Fruit fly (Drosophila melanogaster) whole organism, embryonic: ENCODE results near the gene CG14352.

ENCODE experiments used
- CG10267 ChIP-seq: fragments of 200-800 bp; sonication (Bioruptor generic); optimal IDR thresholded peaks from 2 replicates; lab custom pipeline; 2018; ENCODE audit warnings: missing biosample characterization, mild to moderate bottlenecking, missing genetic modification characterization, moderate library complexity
- CG11456 ChIP-seq: fragments of 200-800 bp; sonication (Bioruptor generic); IDR thresholded peaks from 3 replicates; pipeline ENCODE4 v1.3.6; 2022; ENCODE audit warnings: missing biosample characterization, missing genetic modification characterization
- CG11696 ChIP-seq: fragments of 200-800 bp; sonication (Bioruptor generic); IDR thresholded peaks from 2 replicates; pipeline ENCODE4 v1.3.6; 2022; ENCODE audit warnings: missing biosample characterization, missing genetic modification characterization
- CG12236 ChIP-seq: fragments of 200-800 bp; sonication (Bioruptor generic); optimal IDR thresholded peaks from 2 replicates; lab custom pipeline; 2016; ENCODE audit warnings: missing biosample characterization, missing genetic modification characterization
- CG14860 ChIP-seq: fragments of 200-800 bp; sonication (Bioruptor generic); IDR thresholded peaks from 3 replicates; pipeline ENCODE4 v1.3.6; 2022; ENCODE audit warnings: missing biosample characterization, missing genetic modification characterization; ENCODE audit not compliant: partially characterized antibody
- CG15269 ChIP-seq: fragments of 200-800 bp; sonication (Bioruptor generic); optimal IDR thresholded peaks from 2 replicates; lab custom pipeline; 2018; ENCODE audit warnings: missing biosample characterization, mild to moderate bottlenecking, missing genetic modification characterization, moderate library complexity
- CG18599 ChIP-seq: fragments of 200-800 bp; sonication (Bioruptor generic); optimal IDR thresholded peaks from 3 replicates; lab custom pipeline; 2017; ENCODE audit warnings: missing biosample characterization, missing genetic modification characterization, mild to moderate bottlenecking, moderate library complexity, missing genetic modification reagents
- CG2875 ChIP-seq: fragments of 200-800 bp; sonication (Bioruptor generic); optimal IDR thresholded peaks from 2 replicates; lab custom pipeline; 2017; ENCODE audit warnings: missing biosample characterization, mild to moderate bottlenecking, missing genetic modification characterization, missing genetic modification reagents
- CG31224 ChIP-seq: fragments of 200-800 bp; sonication (Bioruptor generic); IDR thresholded peaks from 2 replicates; pipeline ENCODE4 v1.3.6; 2022; ENCODE audit warnings: missing biosample characterization, missing genetic modification characterization
- CG31365 ChIP-seq: fragments of 200-800 bp; sonication (Bioruptor generic); optimal IDR thresholded peaks from 2 replicates; lab custom pipeline; 2018; ENCODE audit warnings: missing biosample characterization, mild to moderate bottlenecking, missing genetic modification characterization
- CG3281 ChIP-seq: fragments of 200-800 bp; sonication (Bioruptor generic); optimal IDR thresholded peaks from 3 replicates; lab custom pipeline; 2017; ENCODE audit warnings: missing biosample characterization, mild to moderate bottlenecking, missing genetic modification characterization
- CG4404 ChIP-seq: fragments of 200-800 bp; sonication (Bioruptor generic); IDR thresholded peaks from 2 replicates; pipeline ENCODE4 v1.3.6; 2022; ENCODE audit warnings: missing biosample characterization, missing genetic modification characterization
- CG6175 ChIP-seq: fragments of 200-800 bp; sonication (Bioruptor generic); IDR thresholded peaks from 3 replicates; pipeline ENCODE4 v1.3.6; 2022; ENCODE audit warnings: missing biosample characterization, missing genetic modification characterization
- CG6689 ChIP-seq: fragments of 200-800 bp; sonication (Bioruptor generic); IDR thresholded peaks from 2 replicates; pipeline ENCODE4 v1.3.6; 2022; ENCODE audit warnings: missing biosample characterization, missing genetic modification characterization
- CG6791 ChIP-seq: fragments of 200-800 bp; sonication (Bioruptor generic); IDR thresholded peaks from 3 replicates; pipeline ENCODE4 v1.3.6; 2022; ENCODE audit warnings: missing biosample characterization, missing genetic modification characterization; ENCODE audit not compliant: partially characterized antibody
- CG9932 ChIP-seq: fragments of 200-800 bp; sonication (Bioruptor generic); IDR thresholded peaks from 2 replicates; pipeline ENCODE4 v1.3.6; 2022; ENCODE audit warnings: missing biosample characterization, missing genetic modification characterization
- Dbx ChIP-seq: fragments of 200-800 bp; sonication (Bioruptor generic); IDR thresholded peaks from 3 replicates; pipeline ENCODE4 v1.3.6; 2022; ENCODE audit warnings: missing biosample characterization, missing genetic modification characterization
- Deaf1 ChIP-seq: fragments of 200-800 bp; optimal IDR thresholded peaks from 3 replicates; lab custom pipeline; 2019; ENCODE audit warnings: missing biosample characterization, mild to moderate bottlenecking, missing genetic modification characterization, moderate library complexity
- HLH4C ChIP-seq: fragments of 200-800 bp; sonication (Bioruptor generic); IDR thresholded peaks from 3 replicates; pipeline ENCODE4 v1.3.6; 2022; ENCODE audit warnings: missing biosample characterization, missing genetic modification characterization; ENCODE audit not compliant: partially characterized antibody
- HLH54F ChIP-seq: fragments of 200-800 bp; sonication (Bioruptor generic); optimal IDR thresholded peaks from 3 replicates; lab custom pipeline; 2016; ENCODE audit warnings: missing biosample characterization, missing genetic modification characterization
- Hey ChIP-seq: fragments of 200-800 bp; sonication (Bioruptor generic); optimal IDR thresholded peaks from 3 replicates; lab custom pipeline; 2018; ENCODE audit warnings: missing biosample characterization, mild to moderate bottlenecking, missing genetic modification characterization
- HmgD ChIP-seq: fragments of 200-800 bp; sonication (Bioruptor generic); optimal IDR thresholded peaks from 3 replicates; lab custom pipeline; 2016; ENCODE audit warnings: missing biosample characterization, missing genetic modification characterization
- Max ChIP-seq: fragments of 200-800 bp; sonication (Bioruptor generic); optimal IDR thresholded peaks from 2 replicates; lab custom pipeline; 2016; ENCODE audit warnings: missing biosample characterization, mild to moderate bottlenecking, missing genetic modification characterization
- Ptx1 ChIP-seq: fragments of 200-800 bp; sonication (Bioruptor generic); IDR thresholded peaks from 2 replicates; pipeline ENCODE4 v1.3.6; 2022; ENCODE audit warnings: missing biosample characterization, missing genetic modification characterization
- Sin3A ChIP-seq: fragments of >200 bp; optimal IDR thresholded peaks from 2 replicates; lab custom pipeline; 2018
- Six4 ChIP-seq: fragments of 200-800 bp; sonication (Bioruptor generic); optimal IDR thresholded peaks from 2 replicates; lab custom pipeline; 2016; ENCODE audit warnings: missing biosample characterization, missing genetic modification characterization
- Trl ChIP-seq, 3 experiments: fragments of >200 bp in 2 of 3; fragments of 200-800 bp in 1 of 3; sonication (Bioruptor generic) in 1 of 3; optimal IDR thresholded peaks; 2 replicates in 1 of 3; 3 replicates in 2 of 3; lab custom pipeline; 2016 to 2017; ENCODE audit warnings: missing biosample characterization in 1 of 3, missing genetic modification characterization in 1 of 3
- aop ChIP-seq: fragments of 200-800 bp; sonication (Bioruptor generic); IDR thresholded peaks from 2 replicates; pipeline ENCODE4 v1.3.6; 2022; ENCODE audit warnings: missing biosample characterization, missing genetic modification characterization
- chif ChIP-seq, 2 experiments: fragments of 200-800 bp; sonication (Bioruptor generic); optimal IDR thresholded peaks; 3 replicates each; lab custom pipeline; 2016; ENCODE audit warnings: missing biosample characterization in 2 of 2, missing genetic modification characterization in 2 of 2
- dysf ChIP-seq: fragments of 200-800 bp; sonication (Bioruptor generic); IDR thresholded peaks from 3 replicates; pipeline ENCODE4 v1.3.6; 2022; ENCODE audit warnings: missing biosample characterization, missing genetic modification characterization
- fd96Cb ChIP-seq: fragments of 200-800 bp; sonication (Bioruptor generic); optimal IDR thresholded peaks from 2 replicates; lab custom pipeline; 2018; ENCODE audit warnings: missing biosample characterization, mild to moderate bottlenecking, missing genetic modification characterization, moderate library complexity
- gsb-n ChIP-seq: fragments of 200-800 bp; sonication (Bioruptor generic); optimal IDR thresholded peaks from 3 replicates; lab custom pipeline; 2018; ENCODE audit warnings: missing biosample characterization, mild to moderate bottlenecking, missing genetic modification characterization
- jing ChIP-seq: fragments of 200-800 bp; sonication (Bioruptor generic); optimal IDR thresholded peaks from 2 replicates; lab custom pipeline; 2018; ENCODE audit warnings: missing biosample characterization, mild to moderate bottlenecking, missing genetic modification characterization
- pan ChIP-seq, 4 experiments: fragments of >200 bp in 3 of 4; fragments of 200-800 bp in 1 of 4; sonication (Bioruptor generic) in 1 of 4; optimal IDR thresholded peaks in 3 of 4; IDR thresholded peaks in 1 of 4; 2 replicates each; pipeline versions ENCODE4 v1.3.6 to Lab custom; 2017 to 2022; ENCODE audit warnings: missing biosample characterization in 2 of 4, missing genetic modification characterization in 2 of 4, mixed read lengths in 1 of 4
- peb ChIP-seq: fragments of 200-800 bp; sonication (Bioruptor generic); IDR thresholded peaks from 2 replicates; pipeline ENCODE4 v1.3.6; 2022; ENCODE audit warnings: missing biosample characterization, missing genetic modification characterization
- prd ChIP-seq, 3 experiments: fragments of >200 bp in 2 of 3; fragments of 200-800 bp in 1 of 3; sonication (Bioruptor generic) in 1 of 3; optimal IDR thresholded peaks in 2 of 3; IDR thresholded peaks in 1 of 3; 2 replicates in 2 of 3; 3 replicates in 1 of 3; pipeline versions ENCODE4 v1.3.6 to Lab custom; 2017 to 2022; ENCODE audit warnings: missing biosample characterization in 1 of 3, missing genetic modification characterization in 1 of 3
- pros ChIP-seq: fragments of 200-800 bp; sonication (Bioruptor generic); optimal IDR thresholded peaks from 3 replicates; lab custom pipeline; 2019; ENCODE audit warnings: missing biosample characterization, mild to moderate bottlenecking, missing genetic modification characterization, moderate library complexity
- psq ChIP-seq: fragments of 200-800 bp; sonication (Bioruptor generic); optimal IDR thresholded peaks from 2 replicates; lab custom pipeline; 2017; ENCODE audit warnings: missing biosample characterization, missing genetic modification characterization
- row ChIP-seq: fragments of 200-800 bp; sonication (Bioruptor generic); IDR thresholded peaks from 3 replicates; pipeline ENCODE4 v1.3.6; 2022; ENCODE audit warnings: missing biosample characterization, missing genetic modification characterization
- sima ChIP-seq: fragments of 200-800 bp; sonication (Bioruptor generic); optimal IDR thresholded peaks from 2 replicates; lab custom pipeline; 2016; ENCODE audit warnings: missing biosample characterization, missing genetic modification characterization
- sisA ChIP-seq: fragments of 200-800 bp; sonication (Bioruptor generic); IDR thresholded peaks from 2 replicates; pipeline ENCODE4 v1.3.6; 2022; ENCODE audit warnings: missing biosample characterization, missing genetic modification characterization
- so ChIP-seq: fragments of 200-800 bp; sonication (Bioruptor generic); IDR thresholded peaks from 3 replicates; pipeline ENCODE4 v1.3.6; 2022; ENCODE audit warnings: missing biosample characterization, missing genetic modification characterization
- ssp ChIP-seq: fragments of 200-800 bp; sonication (Bioruptor generic); IDR thresholded peaks from 2 replicates; pipeline ENCODE4 v1.3.6; 2022; ENCODE audit warnings: missing biosample characterization, missing genetic modification characterization
- sug ChIP-seq: fragments of 200-800 bp; optimal IDR thresholded peaks from 2 replicates; lab custom pipeline; 2019; ENCODE audit warnings: missing biosample characterization, mild to moderate bottlenecking, missing genetic modification characterization, moderate library complexity
- tgo ChIP-seq: fragments of 200-800 bp; sonication (Bioruptor generic); IDR thresholded peaks from 3 replicates; pipeline ENCODE4 v1.3.6; 2022; ENCODE audit warnings: missing biosample characterization, missing genetic modification characterization
- toy ChIP-seq: fragments of 200-800 bp; sonication (Bioruptor generic); IDR thresholded peaks from 2 replicates; pipeline ENCODE4 v1.3.6; 2022; ENCODE audit warnings: missing biosample characterization, missing genetic modification characterization
- ttk ChIP-seq: fragments of 200-800 bp; sonication (Bioruptor generic); IDR thresholded peaks from 2 replicates; pipeline ENCODE4 v2.1.2; 2022; ENCODE audit warnings: missing biosample characterization, missing genetic modification characterization
- twi ChIP-seq: fragments of 200-800 bp; optimal IDR thresholded peaks from 2 replicates; lab custom pipeline; 2019; ENCODE audit warnings: missing biosample characterization, mild to moderate bottlenecking, missing genetic modification characterization, moderate library complexity
- wdn ChIP-seq: fragments of 200-800 bp; sonication (Bioruptor generic); IDR thresholded peaks from 2 replicates; pipeline ENCODE4 v1.3.6; 2022; ENCODE audit warnings: missing biosample characterization, missing genetic modification characterization
- wor ChIP-seq: fragments of 200-800 bp; sonication (Bioruptor generic); IDR thresholded peaks from 2 replicates; pipeline ENCODE4 v1.3.6; 2022; ENCODE audit warnings: missing biosample characterization, missing genetic modification characterization

The CG14352 gene

dm6 chr2L:1579254-1579653 lies 32.0 kb upstream of the CG14352 start (continued):
- no peak for TF ChIP-seq peb (GFP tag; lab: Robert Waterston, UW)
- peak; percentile 77; the same call in 1 of the 2 replicates for TF ChIP-seq CG11696
- TF ChIP-seq CG6791 (GFP tag; lab: Robert Waterston, UW), result no peak
- peak; percentile 76 for TF ChIP-seq CG6689
- TF ChIP-seq wdn (GFP tag; lab: Robert Waterston, UW), result peak; percentile 72
- peak; percentile 84 for TF ChIP-seq Dbx
- peak; percentile 65 for TF ChIP-seq HLH54F (GFP tag; lab: Kevin White, UChicago)
- no peak for TF ChIP-seq prd (optimal IDR thresholded peaks at IDR 0.05; lab: Kevin White, UChicago)
- peak; percentile 80 for TF ChIP-seq prd (GFP tag; IDR thresholded peaks at IDR 0.05; lab: Robert Waterston, UW)
- TF ChIP-seq ttk (GFP tag; lab: Robert Waterston, UW), result peak; percentile 48
- no peak for TF ChIP-seq twi
- peak; percentile 78 for TF ChIP-seq CG3281 (GFP tag; lab: Kevin White, UChicago)
- TF ChIP-seq so (GFP tag; lab: Robert Waterston, UW), result peak; percentile 78; the same call in 2 of the 3 replicates
- TF ChIP-seq CG10267 (tag; lab: Kevin White, UChicago), result peak; percentile 47
- peak; percentile 59 for TF ChIP-seq ssp (GFP tag; lab: Robert Waterston, UW)
- peak; percentile 81 for TF ChIP-seq CG18599 (GFP tag; lab: Kevin White, UChicago)
- no peak for TF ChIP-seq Sin3A (lab: Kevin White, UChicago)
- TF ChIP-seq Deaf1 (tag; lab: Kevin White, UChicago), result peak; percentile 28
- no peak for TF ChIP-seq CG2875 (GFP tag; lab: Kevin White, UChicago)
- peak; percentile 40 for TF ChIP-seq Max (GFP tag; lab: Kevin White, UChicago)
- peak; percentile 33 for TF ChIP-seq sug
- no peak for TF ChIP-seq HmgD (GFP tag; lab: Kevin White, UChicago)
- TF ChIP-seq tgo, result peak; percentile 72; the same call in 2 of the 3 replicates
- 0 out of 3 replicates have a peak, but pooled peaks have one; percentile 38 for TF ChIP-seq CG6175
- TF ChIP-seq CG4404 (GFP tag; lab: Robert Waterston, UW), result peak; percentile 57
- peak; percentile 17 for TF ChIP-seq Six4 (GFP tag; lab: Kevin White, UChicago)
- TF ChIP-seq CG12236 (GFP tag; lab: Kevin White, UChicago), result no peak
- peak; percentile 49 for TF ChIP-seq CG31365 (tag; lab: Kevin White, UChicago)
- TF ChIP-seq toy (GFP tag; lab: Robert Waterston, UW), result 0 out of 2 replicates have a peak, but pooled peaks have one; percentile 34
- TF ChIP-seq chif (GFP tag; optimal IDR thresholded peaks at IDR 0.05; lab: Kevin White, UChicago), result peak in 1 of 2 experiments; percentile 45
- TF ChIP-seq dysf (GFP tag; lab: Robert Waterston, UW), result peak; percentile 86
- TF ChIP-seq sisA, result peak; percentile 47
- no peak for TF ChIP-seq HLH4C (GFP tag; lab: Robert Waterston, UW)
- TF ChIP-seq aop (GFP tag; lab: Robert Waterston, UW), result no peak
- peak; percentile 89 for TF ChIP-seq CG9932 (GFP tag; lab: Robert Waterston, UW)
- TF ChIP-seq row (GFP tag; lab: Robert Waterston, UW), result peak; percentile 77
- TF ChIP-seq wor (GFP tag; lab: Robert Waterston, UW), result no peak
- TF ChIP-seq Trl (optimal IDR thresholded peaks at IDR 0.05; lab: Kevin White, UChicago), result no peak
- TF ChIP-seq Trl (GFP tag; optimal IDR thresholded peaks at IDR 0.05; lab: Kevin White, UChicago), result peak; percentile 64
- peak; percentile 60 for TF ChIP-seq fd96Cb (tag; lab: Kevin White, UChicago)
- no peak for TF ChIP-seq sima (GFP tag; lab: Kevin White, UChicago)
- TF ChIP-seq Ptx1, result peak; percentile 78
- peak; percentile 16 for TF ChIP-seq jing (GFP tag; lab: Kevin White, UChicago)
- no peak for TF ChIP-seq CG14860 (GFP tag; lab: Robert Waterston, UW)
- TF ChIP-seq psq (GFP tag; lab: Kevin White, UChicago), result no peak
- TF ChIP-seq pan (optimal IDR thresholded peaks at IDR 0.05; lab: Kevin White, UChicago), result no peak
- TF ChIP-seq pan (GFP tag; optimal IDR thresholded peaks at IDR 0.05 in 1 of 2, IDR thresholded peaks at IDR 0.05 in 1 of 2), result peak in 1 of 2 experiments; percentile 83
- no peak for TF ChIP-seq pros (GFP tag; lab: Kevin White, UChicago)
- peak; percentile 77 for TF ChIP-seq CG31224 (GFP tag; lab: Robert Waterston, UW)
- TF ChIP-seq Hey (tag; lab: Kevin White, UChicago), result no peak
- no peak for TF ChIP-seq gsb-n
- peak; percentile 87 for TF ChIP-seq CG15269 (tag; lab: Kevin White, UChicago)
- TF ChIP-seq CG11456 (GFP tag; lab: Robert Waterston, UW), result peak; percentile 77
